Worm (Caenorhabditis elegans) whole organism, L1 larva: Measurements from ENCODE around the gene K04A8.19.

ENCODE experiments used
- C34B4.2 ChIP-seq: sonication (generic microtip); optimal IDR thresholded peaks from 2 replicates; lab custom pipeline; 2017; ENCODE audit warnings: mild to moderate bottlenecking, missing genetic modification characterization, missing compliant biosample characterization
- Y116A8C.19 ChIP-seq: sonication (generic microtip); optimal IDR thresholded peaks from 2 replicates; lab custom pipeline; 2016; ENCODE audit warnings: missing compliant biosample characterization, missing genetic modification characterization, borderline replicate concordance
- aha-1 ChIP-seq: fragments of 150-350 bp; optimal IDR thresholded peaks from 2 replicates; lab custom pipeline; 2014; ENCODE audit warnings: missing biosample characterization, missing genetic modification characterization
- alr-1 ChIP-seq: fragments of 200-800 bp; sonication (Bioruptor generic); optimal IDR thresholded peaks from 2 replicates; lab custom pipeline; 2018; ENCODE audit warnings: borderline replicate concordance, mild to moderate bottlenecking, missing genetic modification characterization, missing compliant biosample characterization
- ceh-82 ChIP-seq, 3 experiments: fragments of 150-350 bp in 1 of 3; sonication (generic microtip) in 2 of 3; optimal IDR thresholded peaks; 2 replicates each; lab custom pipeline; 2014 to 2017; ENCODE audit warnings: missing biosample characterization in 3 of 3, missing genetic modification characterization in 3 of 3
- egl-13 ChIP-seq: sonication (generic microtip); optimal IDR thresholded peaks from 2 replicates; lab custom pipeline; 2016; ENCODE audit warnings: missing genotype, missing genetic modification reagents, missing genetic modification characterization, missing compliant biosample characterization
- egl-27 ChIP-seq, 2 experiments: fragments of 150-350 bp in 1 of 2; sonication (generic microtip); optimal IDR thresholded peaks; 3 replicates each; lab custom pipeline; 2017 to 2018; ENCODE audit warnings: missing biosample characterization in 2 of 2, missing genetic modification characterization in 2 of 2, missing genetic modification reagents in 2 of 2
- elt-2 ChIP-seq: sonication (generic microtip); optimal IDR thresholded peaks from 2 replicates; lab custom pipeline; 2016; ENCODE audit warnings: missing genetic modification characterization, mild to moderate bottlenecking, inconsistent platforms, missing compliant biosample characterization, missing genetic modification reagents
- elt-3 ChIP-seq, 6 experiments: fragments of 150-350 bp in 1 of 6; sonication (generic microtip); optimal IDR thresholded peaks; 2 replicates each; lab custom pipeline; 2017 to 2018; ENCODE audit warnings: missing biosample characterization in 6 of 6, missing genetic modification characterization in 6 of 6, inconsistent platforms in 1 of 6
- fkh-10 ChIP-seq: sonication (generic microtip); optimal IDR thresholded peaks from 2 replicates; lab custom pipeline; 2017; ENCODE audit warnings: missing biosample characterization, missing genetic modification reagents, missing genetic modification characterization
- fkh-8 ChIP-seq: sonication (generic microtip); optimal IDR thresholded peaks from 2 replicates; lab custom pipeline; 2016; ENCODE audit warnings: mild to moderate bottlenecking, missing genetic modification characterization, missing compliant biosample characterization
- fos-1 ChIP-seq: fragments of 150-350 bp; optimal IDR thresholded peaks from 2 replicates; lab custom pipeline; 2014; ENCODE audit warnings: missing biosample characterization, missing genetic modification characterization
- hlh-17 ChIP-seq: fragments of 200-800 bp; sonication (Bioruptor generic); optimal IDR thresholded peaks from 2 replicates; lab custom pipeline; 2018; ENCODE audit warnings: missing genetic modification characterization, mild to moderate bottlenecking, missing compliant biosample characterization, moderate library complexity, borderline replicate concordance
- hlh-4 ChIP-seq: sonication (generic microtip); optimal IDR thresholded peaks from 2 replicates; lab custom pipeline; 2016; ENCODE audit warnings: mild to moderate bottlenecking, missing genetic modification characterization, missing compliant biosample characterization
- hpl-2 ChIP-seq: fragments of 150-350 bp; optimal IDR thresholded peaks from 2 replicates; lab custom pipeline; 2014; ENCODE audit warnings: missing biosample characterization, missing genetic modification reagents, missing genetic modification characterization
- irx-1 ChIP-seq: sonication (generic microtip); optimal IDR thresholded peaks from 2 replicates; lab custom pipeline; 2016; ENCODE audit warnings: missing genetic modification characterization, missing compliant biosample characterization
- isw-1 ChIP-seq: fragments of 200-800 bp; sonication (Bioruptor generic); IDR thresholded peaks from 2 replicates; pipeline ENCODE4 v1.3.6; 2022; ENCODE audit warnings: missing genetic modification characterization, missing compliant biosample characterization
- jun-1 ChIP-seq: fragments of 150-350 bp; optimal IDR thresholded peaks from 2 replicates; lab custom pipeline; 2014; ENCODE audit warnings: missing biosample characterization, missing genetic modification reagents, missing genetic modification characterization
- lin-13 ChIP-seq: fragments of 150-350 bp; optimal IDR thresholded peaks from 2 replicates; lab custom pipeline; 2014; ENCODE audit warnings: missing biosample characterization, missing genetic modification reagents, missing genetic modification characterization
- lin-14 ChIP-seq: fragments of 200-800 bp; sonication (Bioruptor generic); optimal IDR thresholded peaks from 2 replicates; lab custom pipeline; 2018; ENCODE audit warnings: mild to moderate bottlenecking, missing genetic modification characterization, moderate library complexity, missing compliant biosample characterization
- lin-15B ChIP-seq: fragments of 150-350 bp; sonication (generic microtip); optimal IDR thresholded peaks from 3 replicates; lab custom pipeline; 2014; ENCODE audit warnings: missing biosample characterization, missing genetic modification characterization
- lin-35 ChIP-seq, 2 experiments: fragments of 150-350 bp; optimal IDR thresholded peaks; 2 replicates each; lab custom pipeline; 2014; ENCODE audit warnings: missing biosample characterization in 2 of 2, missing genetic modification characterization in 2 of 2, missing genetic modification reagents in 2 of 2
- lin-39 ChIP-seq: fragments of 150-350 bp; optimal IDR thresholded peaks from 2 replicates; lab custom pipeline; 2014; ENCODE audit warnings: missing biosample characterization, missing genetic modification reagents, missing genetic modification characterization
- lsy-2 ChIP-seq, 2 experiments: fragments of 150-350 bp; optimal IDR thresholded peaks; 2 replicates each; lab custom pipeline; 2014; ENCODE audit warnings: missing biosample characterization in 2 of 2, missing genetic modification characterization in 2 of 2
- mab-9 ChIP-seq: fragments of 200-800 bp; sonication (Bioruptor generic); IDR thresholded peaks from 2 replicates; pipeline ENCODE4 v1.3.6; 2022; ENCODE audit warnings: missing genetic modification reagents, missing genetic modification characterization, missing compliant biosample characterization
- mdl-1 ChIP-seq, 2 experiments: fragments of 150-350 bp; optimal IDR thresholded peaks; 2 replicates each; lab custom pipeline; 2014 to 2017; ENCODE audit warnings: missing biosample characterization in 2 of 2, missing genetic modification characterization in 2 of 2, inconsistent platforms in 1 of 2
- mef-2 ChIP-seq: fragments of 150-350 bp; optimal IDR thresholded peaks from 2 replicates; lab custom pipeline; 2014; ENCODE audit warnings: missing biosample characterization, missing genetic modification characterization
- nhr-19 ChIP-seq: fragments of 200-800 bp; sonication (Bioruptor generic); conservative IDR thresholded peaks from 2 replicates; pipeline ENCODE4 v1.3.6; 2022; ENCODE audit warnings: missing genetic modification characterization, missing compliant biosample characterization
- nhr-20 ChIP-seq: sonication (generic microtip); optimal IDR thresholded peaks from 2 replicates; lab custom pipeline; 2016; ENCODE audit warnings: mild to moderate bottlenecking, missing genetic modification characterization, missing compliant biosample characterization
- nhr-237 ChIP-seq: fragments of 150-350 bp; optimal IDR thresholded peaks from 2 replicates; lab custom pipeline; 2014; ENCODE audit warnings: missing biosample characterization, missing genetic modification characterization
- nhr-28 ChIP-seq: fragments of 150-350 bp; optimal IDR thresholded peaks from 2 replicates; lab custom pipeline; 2014; ENCODE audit warnings: missing biosample characterization, missing genetic modification characterization
- nhr-71 ChIP-seq: sonication (generic microtip); optimal IDR thresholded peaks from 2 replicates; lab custom pipeline; 2016; ENCODE audit warnings: mild to moderate bottlenecking, missing genetic modification characterization, moderate library complexity, missing compliant biosample characterization
- nhr-77 ChIP-seq: fragments of 150-350 bp; optimal IDR thresholded peaks from 2 replicates; lab custom pipeline; 2014; ENCODE audit warnings: missing biosample characterization, missing genetic modification characterization
- nhr-84 ChIP-seq: sonication (generic microtip); optimal IDR thresholded peaks from 2 replicates; lab custom pipeline; 2017; ENCODE audit warnings: missing biosample characterization, missing genetic modification characterization
- nhr-90 ChIP-seq: sonication (generic microtip); optimal IDR thresholded peaks from 2 replicates; lab custom pipeline; 2016; ENCODE audit warnings: mild to moderate bottlenecking, missing genetic modification characterization, missing compliant biosample characterization; ENCODE audit not compliant: poor library complexity
- pag-3 ChIP-seq: sonication (generic microtip); optimal IDR thresholded peaks from 2 replicates; lab custom pipeline; 2017; ENCODE audit warnings: missing genetic modification characterization, mild to moderate bottlenecking, missing compliant biosample characterization, antibody characterized with exemption, borderline replicate concordance; ENCODE audit not compliant: insufficient read depth
- pax-3 ChIP-seq: fragments of 200-800 bp; sonication (Bioruptor generic); optimal IDR thresholded peaks from 2 replicates; lab custom pipeline; 2018; ENCODE audit warnings: mild to moderate bottlenecking, missing genetic modification characterization, moderate library complexity, missing compliant biosample characterization
- skn-1 ChIP-seq: fragments of 150-350 bp; optimal IDR thresholded peaks from 2 replicates; lab custom pipeline; 2014; ENCODE audit warnings: missing biosample characterization, missing genetic modification characterization
- snpc-4 ChIP-seq: fragments of 150-350 bp; optimal IDR thresholded peaks from 2 replicates; lab custom pipeline; 2014; ENCODE audit warnings: missing biosample characterization, missing genetic modification characterization
- tlp-1 ChIP-seq: fragments of 150-350 bp; optimal IDR thresholded peaks from 2 replicates; lab custom pipeline; 2014; ENCODE audit warnings: missing biosample characterization, missing genetic modification characterization
- unc-130 ChIP-seq: fragments of 150-350 bp; optimal IDR thresholded peaks from 2 replicates; lab custom pipeline; 2017; ENCODE audit warnings: missing biosample characterization, missing genetic modification characterization, inconsistent platforms
- unc-62 ChIP-seq: fragments of 150-350 bp; optimal IDR thresholded peaks from 2 replicates; lab custom pipeline; 2014; ENCODE audit warnings: missing biosample characterization, missing genetic modification reagents, missing genetic modification characterization
- unc-86 ChIP-seq: sonication (generic microtip); optimal IDR thresholded peaks from 2 replicates; lab custom pipeline; 2016; ENCODE audit warnings: missing genetic modification characterization, missing compliant biosample characterization
- unc-98 ChIP-seq: fragments of 200-800 bp; sonication (Bioruptor generic); IDR thresholded peaks from 2 replicates; pipeline ENCODE4 v1.3.6; 2022; ENCODE audit warnings: missing genetic modification characterization, missing compliant biosample characterization
- zip-4 ChIP-seq: fragments of 200-800 bp; sonication (Bioruptor generic); optimal IDR thresholded peaks from 2 replicates; lab custom pipeline; 2018; ENCODE audit warnings: mild to moderate bottlenecking, missing genetic modification characterization, moderate library complexity, missing compliant biosample characterization

K04A8.19 gene

ce11 chrV:6554308-6554707 is at the start of gene K04A8.19:
K04A8.19 (minus strand) TSS chrV:6554408.
- TF ChIP-seq isw-1 (GFP tag; lab: Robert Waterston, UW) (no peak), jun-1 (tag; lab: Kevin White, UChicago) (no peak), elt-3 (tag; optimal IDR thresholded peaks at IDR 0.05; lab: Kevin White, UChicago) (no peak), nhr-71 (tag; lab: Kevin White, UChicago) (no peak), unc-62 (no peak), nhr-20 (tag; lab: Kevin White, UChicago) (no peak), zip-4 (GFP tag; lab: Kevin White, UChicago) (no peak), ceh-82 (tag; optimal IDR thresholded peaks at IDR 0.05; lab: Kevin White, UChicago) (no peak), hlh-4 (tag; lab: Kevin White, UChicago) (no peak), lin-39 (no peak), Y116A8C.19 (tag; lab: Kevin White, UChicago) (no peak), nhr-84 (tag; lab: Kevin White, UChicago) (no peak), mab-9 (no peak)

ce11 chrV:6602556-6603062 is 48.4 kb upstream of the K04A8.19 start, which contains the start of gene ZK1055.6:
ZK1055.6 (minus strand) TSS chrV:6602606.
- TF ChIP-seq zip-4 (GFP tag; lab: Kevin White, UChicago): no peak
- no peak for TF ChIP-seq pag-3 (tag; lab: Kevin White, UChicago)
- no peak for TF ChIP-seq mdl-1 (tag; optimal IDR thresholded peaks at IDR 0.05; lab: Kevin White, UChicago)
- no peak for TF ChIP-seq unc-62
- no peak for TF ChIP-seq irx-1 (tag; lab: Kevin White, UChicago)
- no peak for TF ChIP-seq elt-2 (tag; lab: Kevin White, UChicago)
- no peak for TF ChIP-seq nhr-90 (tag; lab: Kevin White, UChicago)
- no peak for TF ChIP-seq C34B4.2
- no peak for TF ChIP-seq lin-39

- TF ChIP-seq unc-62 (no peak), fkh-10 (GFP tag; lab: Kevin White, UChicago) (no peak), fos-1 (tag; lab: Kevin White, UChicago) (no peak), ceh-82 (tag; optimal IDR thresholded peaks at IDR 0.05; lab: Kevin White, UChicago) (no peak), alr-1 (tag; lab: Kevin White, UChicago) (no peak), nhr-28 (tag; lab: Kevin White, UChicago) (no peak), unc-86 (tag; lab: Kevin White, UChicago) (no peak), pag-3 (tag; lab: Kevin White, UChicago) (no peak), lsy-2 (tag; optimal IDR thresholded peaks at IDR 0.05; lab: Kevin White, UChicago) (peak in 1 of 2 experiments; percentile 72), lin-14 (GFP tag; lab: Kevin White, UChicago) (no peak), lin-15B (tag; lab: Kevin White, UChicago) (peak; percentile 12), unc-130 (tag; lab: Kevin White, UChicago) (peak; percentile 36), fkh-8 (tag; lab: Kevin White, UChicago) (no peak), skn-1 (tag; lab: Kevin White, UChicago) (no peak), nhr-77 (no peak), mab-9 (no peak), egl-27 (tag; optimal IDR thresholded peaks at IDR 0.05; lab: Kevin White, UChicago) (no peak), nhr-84 (tag; lab: Kevin White, UChicago) (no peak), elt-3 (tag; optimal IDR thresholded peaks at IDR 0.05; lab: Kevin White, UChicago) (no peak), mef-2 (no peak), mdl-1 (tag; optimal IDR thresholded peaks at IDR 0.05; lab: Kevin White, UChicago) (no peak), nhr-237 (tag; lab: Kevin White, UChicago) (no peak), lin-13 (GFP tag; lab: Kevin White, UChicago) (no peak), irx-1 (tag; lab: Kevin White, UChicago) (no peak), lin-39 (no peak), hlh-17 (GFP tag; lab: Kevin White, UChicago) (no peak), jun-1 (tag; lab: Kevin White, UChicago) (no peak), tlp-1 (tag; lab: Kevin White, UChicago) (no peak), egl-13 (tag; lab: Kevin White, UChicago) (no peak), elt-2 (tag; lab: Kevin White, UChicago) (no peak), pax-3 (tag; lab: Kevin White, UChicago) (no peak), unc-98 (GFP tag; lab: Robert Waterston, UW) (no peak), hpl-2 (GFP tag; lab: Kevin White, UChicago) (no peak), lin-35 (GFP tag; optimal IDR thresholded peaks at IDR 0.05; lab: Kevin White, UChicago) (peak; percentile 84 to 95), snpc-4 (no peak), nhr-19 (GFP tag; lab: Robert Waterston, UW) (no peak), nhr-71 (tag; lab: Kevin White, UChicago) (no peak), aha-1 (tag; lab: Kevin White, UChicago) (no peak)
Measured at ce11 chrV:6593700-6594244, 39.6 kb upstream of the K04A8.19 start, which contains the start of gene hcp-1. hcp-1 (plus strand) TSS chrV:6594194.
